Fruit fly (Drosophila melanogaster): Measurements from ENCODE around the gene CG5004.

The CG5004 gene

dm6 chrX:17170484-17170944, 63.1 kb downstream of the CG5004 start (continued):
- TF ChIP-seq sd (tag; optimal IDR thresholded peaks at IDR 0.05) = no peak
- TF ChIP-seq CG9609 (GFP tag; optimal IDR thresholded peaks at IDR 0.05) = no peak
- TF ChIP-seq CG12659 (GFP tag; optimal IDR thresholded peaks at IDR 0.05) = peak; percentile 42
- TF ChIP-seq CG10147 (GFP tag; optimal IDR thresholded peaks at IDR 0.05) = peak; percentile 24
- no peak for TF ChIP-seq ATbp (GFP tag; optimal IDR thresholded peaks at IDR 0.05)
- TF ChIP-seq Asciz (GFP tag; optimal IDR thresholded peaks at IDR 0.05) = no peak
- peak; percentile 48; the same call in 1 of the 2 replicates for TF ChIP-seq CG32772 (GFP tag; IDR thresholded peaks at IDR 0.05)
- peak; percentile 72 for TF ChIP-seq row (GFP tag; IDR thresholded peaks at IDR 0.05)
- TF ChIP-seq klu (GFP tag; IDR thresholded peaks at IDR 0.05) = no peak
- TF ChIP-seq YL-1 (GFP tag; optimal IDR thresholded peaks at IDR 0.05) = no peak
- no peak for TF ChIP-seq fru (optimal IDR thresholded peaks at IDR 0.05)
- peak; percentile 42 for TF ChIP-seq NfI (GFP tag; optimal IDR thresholded peaks at IDR 0.05)
- no peak for TF ChIP-seq CG12299 (tag; optimal IDR thresholded peaks at IDR 0.05)
- no peak for TF ChIP-seq CG11093 (GFP tag; IDR thresholded peaks at IDR 0.05)
- no peak for TF ChIP-seq disco-r (GFP tag; optimal IDR thresholded peaks at IDR 0.05)
- TF ChIP-seq H2.0 (GFP tag; IDR thresholded peaks at IDR 0.05) = 0 out of 2 replicates have a peak, but pooled peaks have one; percentile 12
- peak; percentile 69 for TF ChIP-seq cwo (GFP tag; optimal IDR thresholded peaks at IDR 0.05)
- no peak for TF ChIP-seq Ets65A (GFP tag)
- TF ChIP-seq CG15696 (tag; optimal IDR thresholded peaks at IDR 0.05) = no peak
- TF ChIP-seq CG16815 (GFP tag; optimal IDR thresholded peaks at IDR 0.05) = no peak
- TF ChIP-seq BtbVII (GFP tag; optimal IDR thresholded peaks at IDR 0.05) = peak; percentile 29
- no peak for TF ChIP-seq gsb (GFP tag; IDR thresholded peaks at IDR 0.05)
- peak; percentile 71 for TF ChIP-seq Rfx (GFP tag; IDR thresholded peaks at IDR 0.05)
- TF ChIP-seq p53 (GFP tag; optimal IDR thresholded peaks at IDR 0.05) = no peak
- TF ChIP-seq CG9797 (GFP tag; optimal IDR thresholded peaks at IDR 0.05) = no peak
- TF ChIP-seq ara (GFP tag; IDR thresholded peaks at IDR 0.05) = no peak
- no peak for TF ChIP-seq CG18764 (GFP tag; optimal IDR thresholded peaks at IDR 0.05)
- no peak; the same call in none of the 2 replicates for TF ChIP-seq CG6689 (GFP tag; IDR thresholded peaks at IDR 0.05)
- TF ChIP-seq CG13424 (tag; optimal IDR thresholded peaks at IDR 0.05) = peak; percentile 55
- no peak for TF ChIP-seq Gsc (GFP tag; IDR thresholded peaks at IDR 0.05)
- no peak for TF ChIP-seq odd (GFP tag; optimal IDR thresholded peaks at IDR 0.05)
- no peak for TF ChIP-seq pho (GFP tag; optimal IDR thresholded peaks at IDR 0.05)
- no peak for TF ChIP-seq NK7.1 (GFP tag; optimal IDR thresholded peaks at IDR 0.05)
- TF ChIP-seq CG2129 (GFP tag; IDR thresholded peaks at IDR 0.05; ENCODE audit: partially characterized antibody) = no peak
- TF ChIP-seq CG17385 (GFP tag; optimal IDR thresholded peaks at IDR 0.05) = peak; percentile 56
- no peak for TF ChIP-seq ab (GFP tag; optimal IDR thresholded peaks at IDR 0.05)
- no peak for TF ChIP-seq CG9437 (GFP tag; optimal IDR thresholded peaks at IDR 0.05)
- TF ChIP-seq Bgb (GFP tag; IDR thresholded peaks at IDR 0.05; ENCODE audit: partially characterized antibody) = no peak
- TF ChIP-seq Spps (tag; optimal IDR thresholded peaks at IDR 0.05) = no peak
- no peak for TF ChIP-seq Jarid2 (GFP tag; optimal IDR thresholded peaks at IDR 0.05)
- TF ChIP-seq Bdp1 (GFP tag; optimal IDR thresholded peaks at IDR 0.05) = no peak
- TF ChIP-seq HLH3B (GFP tag; IDR thresholded peaks at IDR 0.05) = peak; percentile 48; the same call in 1 of the 2 replicates
- TF ChIP-seq HmgZ (tag; optimal IDR thresholded peaks at IDR 0.05) = no peak
- no peak for TF ChIP-seq nau (GFP tag; optimal IDR thresholded peaks at IDR 0.05)
- TF ChIP-seq CG8478 (optimal IDR thresholded peaks at IDR 0.05) = no peak
- TF ChIP-seq peb (GFP tag; IDR thresholded peaks at IDR 0.05) = no peak
- TF ChIP-seq CG2712 (tag; optimal IDR thresholded peaks at IDR 0.05) = peak; percentile 36
- TF ChIP-seq Camta (GFP tag; optimal IDR thresholded peaks at IDR 0.05) = no peak
- 0 out of 3 replicates have a peak, but pooled peaks have one; percentile 24 for TF ChIP-seq ci (GFP tag; IDR thresholded peaks at IDR 0.05)
- peak; percentile 7 for TF ChIP-seq phol (tag; optimal IDR thresholded peaks at IDR 0.05)
- 0 out of 2 replicates have a peak, but pooled peaks have one; percentile 24 for TF ChIP-seq CG4730 (GFP tag; IDR thresholded peaks at IDR 0.05)
- TF ChIP-seq CG8089 (GFP tag; optimal IDR thresholded peaks at IDR 0.05) = no peak

Data from whole organism, embryonic.